Worm (Caenorhabditis elegans) whole organism, mixed stage, embryonic: ENCODE measurements around the gene F54E2.1.

Experiments used
- lsy-2 ChIP-seq: fragments of 150-350 bp; optimal IDR thresholded peaks from 2 replicates; lab custom pipeline; 2014; ENCODE audit warnings: missing biosample characterization, missing genetic modification characterization
- sem-2 ChIP-seq: fragments of 200-800 bp; sonication (Bioruptor generic); optimal IDR thresholded peaks from 2 replicates; lab custom pipeline; 2018; ENCODE audit warnings: mild to moderate bottlenecking, missing genetic modification characterization, missing compliant biosample characterization
- unc-62 ChIP-seq: fragments of 150-350 bp; optimal IDR thresholded peaks from 2 replicates; lab custom pipeline; 2014; ENCODE audit warnings: missing biosample characterization, missing genetic modification reagents, missing genetic modification characterization

DNA sequence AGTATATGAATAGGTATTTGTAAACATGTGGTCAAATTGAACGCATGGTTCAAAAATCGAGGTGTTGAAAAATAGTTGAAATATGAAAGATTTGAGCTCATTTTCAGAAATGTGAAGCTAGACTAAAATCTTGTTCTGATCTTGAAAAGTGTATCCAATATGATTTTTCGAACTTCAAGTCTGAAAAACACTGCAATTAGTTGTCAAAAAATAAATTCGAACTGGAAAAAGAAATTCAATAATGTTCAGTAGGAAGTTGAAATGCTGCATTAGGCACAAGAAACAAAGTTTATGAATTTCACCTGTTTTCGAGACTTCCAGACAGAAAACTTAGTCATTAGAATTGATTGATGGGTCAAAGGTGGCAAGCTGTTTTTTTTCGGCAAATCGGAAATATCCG is 51.3 kb downstream of the F54E2.1 start, which contains the start of gene srh-270:
- TF ChIP-seq lsy-2 = no peak
- TF ChIP-seq unc-62 (GFP tag; lab: Kevin White, UChicago) = no peak
- TF ChIP-seq sem-2 (GFP tag; lab: Kevin White, UChicago) = no peak
